Fruit fly (Drosophila melanogaster): Measurements from ENCODE around the gene ppk10.

The ppk10 gene

dm6 chr2L:10468388-10468787, 16.2 kb upstream of the ppk10 start (continued):
- TF ChIP-seq E2f1 (GFP tag; IDR thresholded peaks at IDR 0.05), result peak; percentile 57
- TF ChIP-seq Hsf (GFP tag; optimal IDR thresholded peaks at IDR 0.05), result no peak
- peak; percentile 67 for TF ChIP-seq CG17359 (tag; optimal IDR thresholded peaks at IDR 0.05)
- no peak for TF ChIP-seq sna (GFP tag; IDR thresholded peaks at IDR 0.05; ENCODE audit: partially characterized antibody)
- no peak for TF ChIP-seq CG7963 (GFP tag; IDR thresholded peaks at IDR 0.05; ENCODE audit: partially characterized antibody)
- no peak for TF ChIP-seq CG4617 (GFP tag; optimal IDR thresholded peaks at IDR 0.05; ENCODE audit: borderline replicate concordance)
- TF ChIP-seq CG34376 (GFP tag; optimal IDR thresholded peaks at IDR 0.05), result no peak
- no peak for TF ChIP-seq ham (GFP tag; IDR thresholded peaks at IDR 0.05)
- TF ChIP-seq D (optimal IDR thresholded peaks at IDR 0.05), result no peak
- peak; percentile 26 for TF ChIP-seq D (GFP tag; optimal IDR thresholded peaks at IDR 0.05)
- no peak for TF ChIP-seq CG2129 (GFP tag; IDR thresholded peaks at IDR 0.05; ENCODE audit: partially characterized antibody)
- TF ChIP-seq CG3847 (GFP tag; IDR thresholded peaks at IDR 0.05), result peak; percentile 56
- no peak for TF ChIP-seq YL-1 (GFP tag; optimal IDR thresholded peaks at IDR 0.05)
- no peak for TF ChIP-seq hkb (optimal IDR thresholded peaks at IDR 0.05)
- peak; percentile 65 for TF ChIP-seq hkb (GFP tag; IDR thresholded peaks at IDR 0.05)
- peak; percentile 82 for TF ChIP-seq CG32532 (GFP tag; IDR thresholded peaks at IDR 0.05)
- TF ChIP-seq CG7271 (tag; optimal IDR thresholded peaks at IDR 0.05), result no peak
- TF ChIP-seq CG16813 (GFP tag; IDR thresholded peaks at IDR 0.05; ENCODE audit: partially characterized antibody), result no peak
- no peak for TF ChIP-seq zen (tag; optimal IDR thresholded peaks at IDR 0.05)
- TF ChIP-seq CG13894 (tag; optimal IDR thresholded peaks at IDR 0.05), result no peak
- peak; percentile 26 for TF ChIP-seq sug (tag; optimal IDR thresholded peaks at IDR 0.05)
- no peak for TF ChIP-seq pros (GFP tag; optimal IDR thresholded peaks at IDR 0.05)
- no peak for TF ChIP-seq lbe (GFP tag; optimal IDR thresholded peaks at IDR 0.05)
- TF ChIP-seq ken (GFP tag; IDR thresholded peaks at IDR 0.05), result peak; percentile 55; the same call in 1 of the 3 replicates
- TF ChIP-seq Asciz (GFP tag; optimal IDR thresholded peaks at IDR 0.05), result peak; percentile 41
- no peak for TF ChIP-seq fd102C (GFP tag; optimal IDR thresholded peaks at IDR 0.05)
- no peak for TF ChIP-seq run (tag; optimal IDR thresholded peaks at IDR 0.05)
- no peak for TF ChIP-seq Atf-2 (GFP tag; optimal IDR thresholded peaks at IDR 0.05)
- peak; percentile 24 for TF ChIP-seq CG2875 (GFP tag; optimal IDR thresholded peaks at IDR 0.05)
- TF ChIP-seq Opbp (GFP tag; IDR thresholded peaks at IDR 0.05; ENCODE audit: partially characterized antibody), result no peak
- TF ChIP-seq CG11456 (GFP tag; IDR thresholded peaks at IDR 0.05), result peak; percentile 81
- peak; percentile 26 for TF ChIP-seq CG9727 (GFP tag; optimal IDR thresholded peaks at IDR 0.05)
- no peak for TF ChIP-seq CG13287 (GFP tag; IDR thresholded peaks at IDR 0.05; ENCODE audit: partially characterized antibody)
- no peak for TF ChIP-seq CG15011 (GFP tag; optimal IDR thresholded peaks at IDR 0.05)
- peak; percentile 67 for TF ChIP-seq CG13424 (tag; optimal IDR thresholded peaks at IDR 0.05)
- TF ChIP-seq HLH54F (GFP tag; optimal IDR thresholded peaks at IDR 0.05), result peak; percentile 24
- TF ChIP-seq HmgZ (tag; optimal IDR thresholded peaks at IDR 0.05), result peak; percentile 15
- no peak for TF ChIP-seq cato (GFP tag; optimal IDR thresholded peaks at IDR 0.05; ENCODE audit: borderline replicate concordance)
- TF ChIP-seq Hey (tag; optimal IDR thresholded peaks at IDR 0.05), result no peak
- no peak for TF ChIP-seq CG12104 (GFP tag; optimal IDR thresholded peaks at IDR 0.05)
- peak; percentile 47 for TF ChIP-seq CG18599 (GFP tag; optimal IDR thresholded peaks at IDR 0.05)
- peak; percentile 32 for TF ChIP-seq CG6765 (GFP tag; optimal IDR thresholded peaks at IDR 0.05)
- peak; percentile 10 for TF ChIP-seq CG12155 (GFP tag; optimal IDR thresholded peaks at IDR 0.05)
- no peak for TF ChIP-seq CG4404 (GFP tag; IDR thresholded peaks at IDR 0.05)
- TF ChIP-seq nmo (GFP tag; optimal IDR thresholded peaks at IDR 0.05), result peak; percentile 52
- TF ChIP-seq Optix (GFP tag; IDR thresholded peaks at IDR 0.05), result 0 out of 3 replicates have a peak, but pooled peaks have one; percentile 46
- TF ChIP-seq CG12236 (GFP tag; optimal IDR thresholded peaks at IDR 0.05), result no peak
- peak; percentile 81 for TF ChIP-seq vvl (GFP tag; IDR thresholded peaks at IDR 0.05)
- peak; percentile 54 for TF ChIP-seq CG10543 (GFP tag; optimal IDR thresholded peaks at IDR 0.05)
- TF ChIP-seq CG11398 (GFP tag; optimal IDR thresholded peaks at IDR 0.05), result no peak
- no peak for TF ChIP-seq Spps (tag; optimal IDR thresholded peaks at IDR 0.05)

Measured in whole organism, embryonic.